Fruit fly (Drosophila melanogaster): ENCODE data around the gene Orct2.

The Orct2 gene

dm6 chr3R:24264414-24265363 is 8.1 kb upstream of the Orct2 start:
- TF ChIP-seq toe (GFP tag; optimal IDR thresholded peaks at IDR 0.05), result peak; percentile 24
- peak; percentile 58 for TF ChIP-seq tj (GFP tag; optimal IDR thresholded peaks at IDR 0.05)
- peak; percentile 4 for TF ChIP-seq CG11617 (GFP tag; optimal IDR thresholded peaks at IDR 0.05)
- peak; percentile 81 for TF ChIP-seq cic (GFP tag; optimal IDR thresholded peaks at IDR 0.05)
- peak; percentile 32 for TF ChIP-seq CG7045 (GFP tag; optimal IDR thresholded peaks at IDR 0.05)
- no peak for TF ChIP-seq cnc (optimal IDR thresholded peaks at IDR 0.05)
- TF ChIP-seq pad (GFP tag; optimal IDR thresholded peaks at IDR 0.05), result peak; percentile 72
- peak; percentile 31 for TF ChIP-seq CG12768 (GFP tag; optimal IDR thresholded peaks at IDR 0.05)
- TF ChIP-seq Crg-1 (GFP tag; optimal IDR thresholded peaks at IDR 0.05), result peak; percentile 32
- no peak for TF ChIP-seq Clk (GFP tag; optimal IDR thresholded peaks at IDR 0.05)
- TF ChIP-seq kay (GFP tag; ENCODE audit: borderline replicate concordance), result peak; percentile 40
- TF ChIP-seq CG7101 (tag; optimal IDR thresholded peaks at IDR 0.05), result no peak
- peak; percentile 13 for TF ChIP-seq ovo (GFP tag; optimal IDR thresholded peaks at IDR 0.05)

DNA sequence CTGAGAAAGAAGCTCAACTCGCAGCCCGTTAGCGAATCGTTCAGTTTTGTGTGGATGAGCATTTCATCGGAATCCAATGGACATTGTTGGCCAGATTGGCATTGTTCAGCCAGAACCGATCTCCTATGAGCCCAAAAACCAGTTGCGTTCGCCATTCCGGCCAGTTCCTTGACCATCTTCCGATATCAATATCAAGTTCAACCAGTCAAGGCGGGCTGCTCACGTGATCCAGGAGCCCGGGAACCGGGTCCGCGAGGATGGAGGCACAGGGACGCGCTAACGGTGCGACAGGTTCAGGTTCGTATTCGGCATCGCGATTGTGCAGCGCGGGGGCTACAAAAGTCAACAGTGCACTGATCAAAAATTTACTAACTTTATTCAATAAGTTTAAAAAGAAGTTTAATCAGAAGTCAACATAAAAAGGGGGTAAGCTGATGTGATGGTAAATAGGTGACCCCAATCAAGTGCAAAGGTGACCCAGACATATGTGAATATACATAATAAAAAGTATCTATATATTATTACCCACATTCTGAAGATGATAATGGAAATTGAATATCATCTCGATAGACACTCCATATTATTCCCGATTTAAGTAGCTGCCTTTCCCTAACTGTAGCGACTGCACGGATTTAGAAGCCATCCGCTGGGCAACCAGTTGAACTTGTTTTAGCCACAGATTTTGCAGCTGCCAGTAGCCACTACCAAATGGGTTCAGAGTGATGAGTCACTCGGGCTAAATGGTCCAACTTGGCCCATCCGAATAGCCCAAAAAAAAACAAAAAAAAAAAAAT is 5.8 kb upstream of the Orct2 start:
- TF ChIP-seq Mnt (GFP tag; optimal IDR thresholded peaks at IDR 0.05) (no peak), CG1620 (GFP tag; optimal IDR thresholded peaks at IDR 0.05) (no peak), Clk (GFP tag; optimal IDR thresholded peaks at IDR 0.05) (no peak), tj (GFP tag; optimal IDR thresholded peaks at IDR 0.05) (peak; percentile 18), cic (GFP tag; optimal IDR thresholded peaks at IDR 0.05) (no peak), CG11617 (GFP tag; optimal IDR thresholded peaks at IDR 0.05) (no peak)

dm6 chr3R:24267580-24268202 is 5.1 kb upstream of the Orct2 start:
- TF ChIP-seq cic (GFP tag; optimal IDR thresholded peaks at IDR 0.05) (no peak), Crg-1 (GFP tag; optimal IDR thresholded peaks at IDR 0.05) (no peak), tj (GFP tag; optimal IDR thresholded peaks at IDR 0.05) (peak; percentile 94)

DNA sequence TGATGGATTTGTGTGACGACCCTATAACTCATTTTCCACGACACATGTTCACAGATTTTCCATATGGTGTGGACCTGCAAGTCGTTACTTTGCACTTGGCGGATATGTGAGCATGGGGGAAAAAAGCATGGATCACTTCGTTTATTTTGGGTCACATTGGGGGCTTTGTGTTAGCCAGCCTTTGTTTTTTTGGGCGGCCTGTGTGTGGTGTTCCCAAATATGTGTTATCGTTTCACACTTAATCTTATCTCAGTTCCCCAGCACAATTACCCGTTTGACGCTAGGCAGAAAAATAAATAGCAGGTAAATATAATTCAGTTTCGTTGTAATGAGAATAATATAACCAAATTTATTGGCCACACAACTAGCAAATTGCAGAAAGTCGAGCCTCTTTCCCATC is 4.5 kb upstream of the Orct2 start:
- TF ChIP-seq CG33017 (tag; optimal IDR thresholded peaks at IDR 0.05), result no peak
- no peak for TF ChIP-seq bab1 (GFP tag; optimal IDR thresholded peaks at IDR 0.05)
- no peak for TF ChIP-seq kay (GFP tag; ENCODE audit: borderline replicate concordance)
- TF ChIP-seq Mnt (GFP tag; optimal IDR thresholded peaks at IDR 0.05), result no peak
- no peak for TF ChIP-seq Clk (GFP tag; optimal IDR thresholded peaks at IDR 0.05)
- no peak for TF ChIP-seq CG5204 (GFP tag; optimal IDR thresholded peaks at IDR 0.05)
- no peak for TF ChIP-seq tj (GFP tag; optimal IDR thresholded peaks at IDR 0.05)
- no peak for TF ChIP-seq ovo (GFP tag; optimal IDR thresholded peaks at IDR 0.05)
- TF ChIP-seq Crg-1 (GFP tag; optimal IDR thresholded peaks at IDR 0.05), result no peak
- TF ChIP-seq CG11617 (GFP tag; optimal IDR thresholded peaks at IDR 0.05), result no peak
- TF ChIP-seq CG1620 (GFP tag; optimal IDR thresholded peaks at IDR 0.05), result no peak
- no peak for TF ChIP-seq toe (GFP tag; optimal IDR thresholded peaks at IDR 0.05)
- TF ChIP-seq CG14711 (tag; optimal IDR thresholded peaks at IDR 0.05), result no peak
- no peak for TF ChIP-seq Hr96 (GFP tag; optimal IDR thresholded peaks at IDR 0.05)
- TF ChIP-seq cic (GFP tag; optimal IDR thresholded peaks at IDR 0.05), result no peak
- TF ChIP-seq CG7045 (GFP tag; optimal IDR thresholded peaks at IDR 0.05), result no peak
- TF ChIP-seq cnc (optimal IDR thresholded peaks at IDR 0.05), result no peak

DNA sequence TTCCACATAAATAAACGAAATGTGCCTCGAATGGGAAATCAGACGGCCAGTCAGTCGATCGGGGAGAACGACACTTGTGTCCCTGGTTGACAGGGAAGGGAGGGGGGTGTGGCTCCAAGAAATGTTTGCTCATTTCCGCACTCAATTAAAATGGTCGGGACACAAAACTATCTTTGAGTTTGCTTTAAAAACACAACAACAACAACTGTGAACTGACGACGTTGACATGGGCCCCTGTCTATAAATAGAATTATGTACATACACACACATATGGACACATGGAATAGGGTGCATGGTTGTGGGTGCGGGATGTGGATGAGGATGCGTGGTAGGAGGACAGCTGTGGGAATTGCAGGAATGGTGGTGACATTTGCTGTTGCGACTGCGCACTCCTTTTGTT is 2.8 kb upstream of the Orct2 start:
- TF ChIP-seq CG7101 (tag; optimal IDR thresholded peaks at IDR 0.05) (no peak), CG5204 (GFP tag; optimal IDR thresholded peaks at IDR 0.05) (no peak), Mnt (GFP tag; optimal IDR thresholded peaks at IDR 0.05) (no peak), CG7045 (GFP tag; optimal IDR thresholded peaks at IDR 0.05) (no peak), pad (GFP tag; optimal IDR thresholded peaks at IDR 0.05) (no peak), CG12768 (GFP tag; optimal IDR thresholded peaks at IDR 0.05) (no peak), kay (GFP tag; ENCODE audit: borderline replicate concordance) (no peak), CG14711 (tag; optimal IDR thresholded peaks at IDR 0.05) (no peak), tj (GFP tag; optimal IDR thresholded peaks at IDR 0.05) (no peak), bab1 (GFP tag; optimal IDR thresholded peaks at IDR 0.05) (no peak), CG33017 (tag; optimal IDR thresholded peaks at IDR 0.05) (no peak), Clk (GFP tag; optimal IDR thresholded peaks at IDR 0.05) (no peak), cnc (optimal IDR thresholded peaks at IDR 0.05) (no peak), toe (GFP tag; optimal IDR thresholded peaks at IDR 0.05) (no peak), CG1620 (GFP tag; optimal IDR thresholded peaks at IDR 0.05) (no peak), ovo (GFP tag; optimal IDR thresholded peaks at IDR 0.05) (no peak), Hr96 (GFP tag; optimal IDR thresholded peaks at IDR 0.05) (no peak), cic (GFP tag; optimal IDR thresholded peaks at IDR 0.05) (no peak), Crg-1 (GFP tag; optimal IDR thresholded peaks at IDR 0.05) (no peak), CG11617 (GFP tag; optimal IDR thresholded peaks at IDR 0.05) (no peak)

DNA sequence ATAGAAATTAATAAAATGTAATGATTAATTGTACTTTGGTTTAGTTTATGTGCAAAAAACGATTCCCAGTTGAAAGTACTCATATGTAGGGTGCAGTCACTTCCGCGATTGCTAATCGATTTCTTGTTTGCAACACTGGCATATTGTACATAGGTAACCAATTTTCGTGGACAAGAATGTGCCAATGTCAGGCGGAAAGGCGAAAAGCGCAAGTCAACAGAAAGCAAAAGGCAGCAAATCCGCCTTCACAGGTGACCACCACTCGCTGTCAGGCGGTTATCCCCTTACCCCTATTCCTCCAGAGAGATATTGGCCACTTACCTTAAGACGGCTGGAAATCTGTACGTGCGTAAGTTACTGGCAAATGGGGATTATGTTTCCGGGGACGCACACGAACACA is 2.3 kb upstream of the Orct2 start:
- TF ChIP-seq CG12768 (GFP tag; optimal IDR thresholded peaks at IDR 0.05), result no peak
- peak; percentile 96 for TF ChIP-seq tj (GFP tag; optimal IDR thresholded peaks at IDR 0.05)
- no peak for TF ChIP-seq ovo (GFP tag; optimal IDR thresholded peaks at IDR 0.05)
